Worm (Caenorhabditis elegans): ENCODE measurements around the gene mig-32.

The mig-32 gene

DNA sequence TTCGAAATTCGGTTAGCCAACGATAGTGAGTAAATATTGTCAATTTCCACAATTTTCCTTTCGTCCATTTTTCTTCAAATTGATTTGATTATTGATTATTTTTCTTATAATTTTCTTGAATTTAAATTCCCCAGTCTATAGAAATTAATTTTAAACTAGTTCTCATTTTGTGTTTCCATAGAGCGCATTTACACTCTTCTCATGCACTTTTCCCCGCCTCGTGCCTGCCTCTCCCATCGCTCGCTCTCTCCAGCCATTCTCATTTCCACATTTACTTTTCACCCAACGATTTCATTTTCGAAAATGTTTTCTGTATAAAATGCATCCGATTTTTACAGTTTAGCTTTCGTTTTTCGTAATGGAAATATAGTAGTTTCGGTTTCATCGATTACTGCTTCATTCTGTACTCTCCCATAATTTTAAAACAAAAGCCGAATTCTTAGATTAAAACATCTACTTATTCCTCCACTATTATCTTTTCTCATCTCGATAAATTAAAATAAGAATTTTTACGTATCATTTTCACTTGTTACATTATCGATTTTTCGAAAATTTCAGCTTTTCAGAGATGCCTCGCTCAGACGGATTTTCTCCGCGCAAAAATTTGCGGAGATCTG lies 13.0 kb downstream of the mig-32 start, which contains the start of gene lex-1 (continued):
- TF ChIP-seq unc-130 (tag; optimal IDR thresholded peaks at IDR 0.05) (no peak), mab-9 (GFP tag; IDR thresholded peaks at IDR 0.05) (no peak), aly-2 (tag; optimal IDR thresholded peaks at IDR 0.05) (no peak), nhr-20 (tag; optimal IDR thresholded peaks at IDR 0.05) (peak; percentile 38), ceh-63 (GFP tag; optimal IDR thresholded peaks at IDR 0.05) (no peak), grh-1 (GFP tag; IDR thresholded peaks at IDR 0.05) (no peak), nhr-28 (tag; optimal IDR thresholded peaks at IDR 0.05) (no peak), C16A3.4 (tag; optimal IDR thresholded peaks at IDR 0.05) (peak; percentile 37), ceh-8 (GFP tag; optimal IDR thresholded peaks at IDR 0.05) (no peak), lir-3 (tag; optimal IDR thresholded peaks at IDR 0.05; ENCODE audit: poor library complexity) (no peak), lin-15B (tag; optimal IDR thresholded peaks at IDR 0.05) (peak; percentile 71), blmp-1 (tag; optimal IDR thresholded peaks at IDR 0.05) (peak; percentile 86)

DNA sequence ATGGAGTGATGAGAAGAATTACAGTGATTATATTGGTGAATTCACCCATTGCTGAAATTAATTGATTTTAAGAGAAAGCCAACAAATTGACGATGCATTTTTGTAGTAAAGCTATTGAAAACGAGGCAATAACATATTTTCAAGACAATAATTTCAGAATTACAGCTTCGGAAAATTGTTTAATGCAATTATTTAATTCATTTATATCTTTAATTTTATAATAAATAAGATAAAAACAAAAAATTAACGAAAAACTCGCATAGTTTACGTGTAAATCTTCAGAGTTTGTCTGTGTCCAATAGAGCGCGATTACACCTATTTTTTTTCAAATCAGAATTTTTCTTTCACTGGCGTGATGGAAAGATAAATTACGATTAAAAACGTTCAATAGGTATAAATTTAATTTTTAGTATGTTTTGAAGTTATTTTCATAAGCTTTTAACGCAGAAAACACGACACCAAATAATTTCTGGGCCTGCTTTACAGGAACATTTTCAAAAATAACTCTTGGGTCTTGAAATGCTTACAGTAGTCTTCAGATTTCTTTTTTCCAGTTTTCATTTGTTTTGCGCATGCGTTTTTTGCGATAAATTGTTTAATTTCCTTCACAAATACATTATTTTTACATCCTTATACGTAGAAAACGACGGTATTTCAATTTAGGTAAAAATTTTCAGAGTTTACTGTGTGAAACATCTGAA lies 13.8 kb downstream of the mig-32 start, which contains the start of gene tmed-1:
Gene tmed-1, minus strand, starts transcription at position 51 of the 701 bp plus-strand sequence.
- peak in 1 of 2 experiments; percentile 3 for TF ChIP-seq lin-35 (GFP tag; optimal IDR thresholded peaks at IDR 0.05)
- TF ChIP-seq C04F5.9 (tag; optimal IDR thresholded peaks at IDR 0.05) = no peak
- TF ChIP-seq efl-1 (optimal IDR thresholded peaks at IDR 0.05) = no peak
- TF ChIP-seq efl-1 (GFP tag; optimal IDR thresholded peaks at IDR 0.05 in 1 of 2) = peak in 1 of 2 experiments; percentile 26
- peak in 1 of 3 experiments; percentile 45 for TF ChIP-seq dpl-1 (GFP tag; optimal IDR thresholded peaks at IDR 0.05)
- no peak for TF ChIP-seq nhr-237 (tag; optimal IDR thresholded peaks at IDR 0.05)
- TF ChIP-seq lsy-2 (tag; optimal IDR thresholded peaks at IDR 0.05) = peak in 1 of 2 experiments; percentile 24

DNA sequence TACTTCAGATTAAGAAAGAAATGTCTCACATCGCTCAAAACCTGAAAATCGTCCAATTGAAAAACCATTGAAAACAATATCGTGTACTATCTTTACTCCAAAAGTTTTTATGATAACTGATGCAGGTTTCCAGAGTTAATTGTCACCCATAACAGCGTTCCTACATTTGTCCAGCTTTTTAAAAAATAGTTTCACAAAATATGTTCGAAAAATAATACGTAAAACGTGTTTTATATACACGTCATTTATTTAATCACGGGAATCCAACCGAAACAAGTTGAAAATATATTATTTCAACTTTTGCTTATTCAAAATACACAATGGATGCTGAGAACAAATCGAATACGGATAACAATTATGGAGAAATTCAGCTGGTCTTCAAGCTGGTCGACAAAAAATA lies 16.5 kb downstream of the mig-32 start, which contains the start of gene K08E4.7:
Gene K08E4.7, plus strand, starts transcription at position 301 of the 400 bp plus-strand sequence.
- TF ChIP-seq hlh-17 (GFP tag; optimal IDR thresholded peaks at IDR 0.05; ENCODE audit: borderline replicate concordance) (no peak), nhr-19 (GFP tag; conservative IDR thresholded peaks at IDR 0.05) (no peak), nhr-11 (tag; optimal IDR thresholded peaks at IDR 0.05) (no peak), grh-1 (GFP tag; IDR thresholded peaks at IDR 0.05) (no peak), C04F5.9 (tag; optimal IDR thresholded peaks at IDR 0.05) (no peak), lsy-2 (tag; optimal IDR thresholded peaks at IDR 0.05) (no peak), vab-15 (tag; optimal IDR thresholded peaks at IDR 0.05) (no peak), sup-37 (GFP tag; optimal IDR thresholded peaks at IDR 0.05) (no peak), lir-3 (tag; optimal IDR thresholded peaks at IDR 0.05; ENCODE audit: poor library complexity) (no peak)

- TF ChIP-seq tlp-1 (tag; optimal IDR thresholded peaks at IDR 0.05) = no peak
- TF ChIP-seq F16B12.6 (tag; optimal IDR thresholded peaks at IDR 0.05) = no peak
- TF ChIP-seq alr-1 (tag; optimal IDR thresholded peaks at IDR 0.05; ENCODE audit: borderline replicate concordance) = no peak
- no peak for TF ChIP-seq lsy-2 (tag; optimal IDR thresholded peaks at IDR 0.05)
- TF ChIP-seq sptf-1 (tag; optimal IDR thresholded peaks at IDR 0.05) = no peak
- no peak for TF ChIP-seq lir-3 (tag; optimal IDR thresholded peaks at IDR 0.05; ENCODE audit: poor library complexity)
- TF ChIP-seq tbx-2 (tag; optimal IDR thresholded peaks at IDR 0.05) = no peak
These were observed 23.4 kb downstream of the mig-32 start, which contains the start of gene bath-37 for ce11 chrIV:12068590-12068989. bath-37 (plus strand) TSS chrIV:12068890.

ce11 chrIV:12061229-12061628 lies 30.8 kb downstream of the mig-32 start, which contains the start of gene K08E4.8:
K08E4.8 (minus strand) TSS chrIV:12061329.
- TF ChIP-seq C34B4.2 (tag; optimal IDR thresholded peaks at IDR 0.05) = no peak
- no peak for TF ChIP-seq lsy-2 (tag; optimal IDR thresholded peaks at IDR 0.05)
- no peak for TF ChIP-seq ztf-11 (tag; optimal IDR thresholded peaks at IDR 0.05)
